Worm (Caenorhabditis elegans) whole organism, L1 larva: ENCODE results near the gene F55C5.10.

Experiments used
- C04F5.9 ChIP-seq: sonication (generic microtip); optimal IDR thresholded peaks from 2 replicates; lab custom pipeline; 2016; ENCODE audit warnings: missing genetic modification characterization, missing compliant biosample characterization
- C16A3.4 ChIP-seq: fragments of 150-350 bp; optimal IDR thresholded peaks from 2 replicates; lab custom pipeline; 2014; ENCODE audit warnings: missing biosample characterization, missing genetic modification characterization
- Y116A8C.19 ChIP-seq: sonication (generic microtip); optimal IDR thresholded peaks from 2 replicates; lab custom pipeline; 2016; ENCODE audit warnings: missing compliant biosample characterization, missing genetic modification characterization, borderline replicate concordance
- blmp-1 ChIP-seq: fragments of 150-350 bp; optimal IDR thresholded peaks from 2 replicates; lab custom pipeline; 2014; ENCODE audit warnings: missing biosample characterization, missing genetic modification characterization
- ceh-82 ChIP-seq, 3 experiments: fragments of 150-350 bp in 1 of 3; sonication (generic microtip) in 2 of 3; optimal IDR thresholded peaks; 2 replicates each; lab custom pipeline; 2014 to 2017; ENCODE audit warnings: missing biosample characterization in 3 of 3, missing genetic modification characterization in 3 of 3
- dpl-1 ChIP-seq, 3 experiments: fragments of 150-350 bp in 2 of 3; sonication (generic microtip) in 1 of 3; optimal IDR thresholded peaks; 2 replicates each; lab custom pipeline; 2014 to 2017; ENCODE audit warnings: missing biosample characterization in 3 of 3, missing genetic modification characterization in 3 of 3, missing genetic modification reagents in 3 of 3
- efl-1 ChIP-seq, 4 experiments: fragments of 150-350 bp; optimal IDR thresholded peaks in 3 of 4; peaks in 1 of 4; 1 replicate in 1 of 4; 2 replicates in 3 of 4; lab custom pipeline; 2014; ENCODE audit warnings: missing biosample characterization in 2 of 4, missing genetic modification characterization in 2 of 4, missing genetic modification reagents in 2 of 4
- elt-3 ChIP-seq, 6 experiments: fragments of 150-350 bp in 1 of 6; sonication (generic microtip); optimal IDR thresholded peaks; 2 replicates each; lab custom pipeline; 2017 to 2018; ENCODE audit warnings: missing biosample characterization in 6 of 6, missing genetic modification characterization in 6 of 6, inconsistent platforms in 1 of 6
- fkh-4 ChIP-seq: sonication (generic microtip); optimal IDR thresholded peaks from 2 replicates; lab custom pipeline; 2016; ENCODE audit warnings: missing compliant biosample characterization, missing genetic modification characterization, borderline replicate concordance
- lin-14 ChIP-seq: fragments of 200-800 bp; sonication (Bioruptor generic); optimal IDR thresholded peaks from 2 replicates; lab custom pipeline; 2018; ENCODE audit warnings: mild to moderate bottlenecking, missing genetic modification characterization, moderate library complexity, missing compliant biosample characterization
- lin-35 ChIP-seq, 2 experiments: fragments of 150-350 bp; optimal IDR thresholded peaks; 2 replicates each; lab custom pipeline; 2014; ENCODE audit warnings: missing biosample characterization in 2 of 2, missing genetic modification characterization in 2 of 2, missing genetic modification reagents in 2 of 2
- lsy-2 ChIP-seq, 2 experiments: fragments of 150-350 bp; optimal IDR thresholded peaks; 2 replicates each; lab custom pipeline; 2014; ENCODE audit warnings: missing biosample characterization in 2 of 2, missing genetic modification characterization in 2 of 2
- mep-1 ChIP-seq: fragments of 150-350 bp; optimal IDR thresholded peaks from 2 replicates; lab custom pipeline; 2014; ENCODE audit warnings: missing biosample characterization, missing genetic modification characterization
- nhr-19 ChIP-seq: fragments of 200-800 bp; sonication (Bioruptor generic); conservative IDR thresholded peaks from 2 replicates; pipeline ENCODE4 v1.3.6; 2022; ENCODE audit warnings: missing genetic modification characterization, missing compliant biosample characterization
- nhr-28 ChIP-seq: fragments of 150-350 bp; optimal IDR thresholded peaks from 2 replicates; lab custom pipeline; 2014; ENCODE audit warnings: missing biosample characterization, missing genetic modification characterization
- nhr-47 ChIP-seq: sonication (generic microtip); optimal IDR thresholded peaks from 2 replicates; lab custom pipeline; 2016; ENCODE audit warnings: mild to moderate bottlenecking, missing genetic modification characterization, moderate library complexity, missing compliant biosample characterization
- nhr-71 ChIP-seq: sonication (generic microtip); optimal IDR thresholded peaks from 2 replicates; lab custom pipeline; 2016; ENCODE audit warnings: mild to moderate bottlenecking, missing genetic modification characterization, moderate library complexity, missing compliant biosample characterization
- nhr-76 ChIP-seq: sonication (generic microtip); optimal IDR thresholded peaks from 2 replicates; lab custom pipeline; 2017; ENCODE audit warnings: missing biosample characterization, missing genetic modification characterization
- nhr-84 ChIP-seq: sonication (generic microtip); optimal IDR thresholded peaks from 2 replicates; lab custom pipeline; 2017; ENCODE audit warnings: missing biosample characterization, missing genetic modification characterization
- nhr-85 ChIP-seq: sonication (generic microtip); peaks from one replicate; lab custom pipeline; 2016; ENCODE audit warnings: missing genetic modification characterization, inconsistent platforms, missing compliant biosample characterization
- nhr-90 ChIP-seq: sonication (generic microtip); optimal IDR thresholded peaks from 2 replicates; lab custom pipeline; 2016; ENCODE audit warnings: mild to moderate bottlenecking, missing genetic modification characterization, missing compliant biosample characterization; ENCODE audit not compliant: poor library complexity
- pag-3 ChIP-seq: sonication (generic microtip); optimal IDR thresholded peaks from 2 replicates; lab custom pipeline; 2017; ENCODE audit warnings: missing genetic modification characterization, mild to moderate bottlenecking, missing compliant biosample characterization, antibody characterized with exemption, borderline replicate concordance; ENCODE audit not compliant: insufficient read depth
- pqm-1 ChIP-seq: sonication (generic microtip); optimal IDR thresholded peaks from 3 replicates; lab custom pipeline; 2017; ENCODE audit warnings: missing biosample characterization, missing genetic modification characterization
- rnt-1 ChIP-seq: sonication (generic microtip); optimal IDR thresholded peaks from 2 replicates; lab custom pipeline; 2016; ENCODE audit warnings: mild to moderate bottlenecking, missing genetic modification characterization, moderate library complexity, missing compliant biosample characterization
- skn-1 ChIP-seq: fragments of 150-350 bp; optimal IDR thresholded peaks from 2 replicates; lab custom pipeline; 2014; ENCODE audit warnings: missing biosample characterization, missing genetic modification characterization
- snu-23 ChIP-seq: sonication (generic microtip); optimal IDR thresholded peaks from 2 replicates; lab custom pipeline; 2016; ENCODE audit warnings: missing genetic modification characterization, missing compliant biosample characterization
- sox-4 ChIP-seq: sonication (generic microtip); optimal IDR thresholded peaks from 2 replicates; lab custom pipeline; 2016; ENCODE audit warnings: missing genetic modification characterization, missing compliant biosample characterization
- unc-62 ChIP-seq: fragments of 150-350 bp; optimal IDR thresholded peaks from 2 replicates; lab custom pipeline; 2014; ENCODE audit warnings: missing biosample characterization, missing genetic modification reagents, missing genetic modification characterization
- vab-15 ChIP-seq: sonication (generic microtip); optimal IDR thresholded peaks from 2 replicates; lab custom pipeline; 2017; ENCODE audit warnings: missing genotype, mild to moderate bottlenecking, missing genetic modification characterization, missing compliant biosample characterization

F55C5.10 gene

DNA sequence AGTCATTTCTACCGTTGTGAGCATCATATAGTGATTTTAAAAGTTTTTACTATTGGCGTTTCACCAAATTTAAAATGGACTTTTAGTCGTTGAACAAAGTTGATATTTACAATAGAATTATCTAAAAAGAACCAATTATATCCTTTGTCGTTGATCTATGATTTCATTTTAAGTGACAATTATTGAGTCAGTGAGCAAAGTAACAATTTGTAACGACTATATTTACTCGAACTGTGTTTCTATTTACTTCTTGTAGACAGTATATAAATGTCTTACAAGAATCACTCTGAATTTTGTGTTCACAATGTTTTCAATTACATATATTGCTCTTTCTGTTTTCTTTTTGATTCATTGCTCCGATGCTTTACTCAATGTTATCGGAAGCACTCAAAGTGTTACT, 42.2 kb upstream of the F55C5.10 start, which contains the start of gene ttr-22:
Gene ttr-22 (plus strand): TSS at position 301 of the 400 bp plus-strand sequence.
- no peak for TF ChIP-seq unc-62
- no peak for TF ChIP-seq nhr-90 (tag; lab: Kevin White, UChicago)
- TF ChIP-seq ceh-82 (tag; optimal IDR thresholded peaks at IDR 0.05; lab: Kevin White, UChicago): no peak

DNA sequence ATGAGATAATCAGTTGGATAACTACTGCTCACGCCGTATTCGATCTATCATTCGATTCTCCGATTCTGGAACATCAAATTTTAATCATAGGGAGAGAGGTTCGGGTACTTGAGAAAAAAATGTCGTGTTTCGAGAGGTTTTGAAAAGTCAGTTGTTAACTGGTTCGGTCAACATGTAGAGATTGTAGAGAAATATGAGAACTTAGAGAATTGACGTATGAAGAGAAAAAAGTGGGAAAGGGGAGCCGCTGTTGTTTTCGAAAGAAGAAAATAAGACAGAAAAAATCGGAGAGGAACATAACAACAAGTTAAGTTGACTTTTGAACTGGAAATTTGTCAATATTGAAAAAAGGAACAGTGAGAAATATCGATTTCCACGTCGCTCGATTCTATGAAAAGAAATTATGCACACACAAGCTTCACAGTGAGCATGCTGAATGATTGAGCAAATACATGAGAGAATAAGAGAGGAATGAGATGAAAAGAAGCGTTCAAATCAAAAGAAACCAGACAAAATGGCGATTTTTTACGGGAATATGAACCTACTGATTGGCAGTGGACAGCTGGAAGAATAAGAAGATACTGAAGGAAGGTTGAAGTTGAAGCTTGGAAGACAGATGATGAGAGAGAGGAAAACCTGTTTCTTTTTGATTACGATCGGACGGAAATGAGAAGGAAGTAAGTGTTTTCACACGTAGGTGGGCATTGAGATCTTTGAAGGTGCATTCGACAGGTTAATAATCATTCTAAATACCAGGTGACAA, 38.1 kb upstream of the F55C5.10 start, which contains the start of the genes T04H1.13, slfl-5 and rad-50:
Gene T04H1.13 (minus strand): TSS at position 51 of the 763 bp plus-strand sequence.
Gene slfl-5 (minus strand): TSS at position 65 of the 763 bp plus-strand sequence.
Gene rad-50 (plus strand): TSS at position 667 of the 763 bp plus-strand sequence.
- TF ChIP-seq dpl-1 (GFP tag; optimal IDR thresholded peaks at IDR 0.05; lab: Kevin White, UChicago): peak in 1 of 3 experiments; percentile 8
- TF ChIP-seq rnt-1: peak; percentile 10
- no peak for TF ChIP-seq nhr-47 (tag; lab: Kevin White, UChicago)
- TF ChIP-seq efl-1 (optimal IDR thresholded peaks at IDR 0.05; lab: Kevin White, UChicago): peak in 1 of 2 experiments; percentile 6
- peak in 1 of 2 experiments; percentile 30 for TF ChIP-seq efl-1 (GFP tag; optimal IDR thresholded peaks at IDR 0.05 in 1 of 2; lab: Kevin White, UChicago)
- peak in 1 of 2 experiments; percentile 18 for TF ChIP-seq lsy-2 (tag; optimal IDR thresholded peaks at IDR 0.05; lab: Kevin White, UChicago)
- TF ChIP-seq blmp-1 (tag; lab: Kevin White, UChicago): peak; percentile 38
- no peak for TF ChIP-seq vab-15 (tag; lab: Kevin White, UChicago)
- peak; percentile 36 for TF ChIP-seq nhr-71 (tag; lab: Kevin White, UChicago)
- peak; percentile 68 for TF ChIP-seq lin-14 (GFP tag; lab: Kevin White, UChicago)
- TF ChIP-seq pag-3: no peak

DNA sequence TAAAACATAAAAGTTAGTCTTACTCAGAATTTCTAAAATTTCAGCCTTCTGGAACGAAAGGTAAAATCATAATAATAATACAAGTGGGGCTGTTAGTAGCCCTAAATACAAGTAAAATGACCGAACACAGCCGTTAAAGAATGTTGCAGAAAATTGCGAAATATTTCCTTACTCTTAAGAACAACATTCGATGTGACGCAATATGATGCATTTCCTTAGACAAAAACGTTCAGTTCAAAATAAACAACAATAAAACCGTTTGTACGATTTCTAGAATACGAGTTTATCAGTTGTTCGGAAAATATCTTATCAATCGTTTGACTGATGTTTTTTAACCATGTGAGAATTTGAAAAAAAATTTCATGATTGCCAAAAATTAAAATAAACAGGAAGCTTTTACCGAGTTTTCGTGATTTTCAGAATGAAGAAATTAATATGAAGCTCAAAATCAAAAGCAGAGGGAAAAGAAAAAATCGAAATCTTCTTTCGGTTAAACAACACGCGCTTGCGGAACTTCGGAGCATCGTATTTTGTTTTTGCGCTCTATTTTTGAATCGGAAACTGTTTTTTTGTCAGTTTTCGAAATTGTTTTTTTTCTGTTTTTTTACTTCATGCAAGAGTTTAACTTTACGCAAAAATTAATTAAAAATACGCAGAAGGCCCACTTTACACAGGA, 37.4 kb upstream of the F55C5.10 start:
- TF ChIP-seq lin-14 (GFP tag; lab: Kevin White, UChicago) (no peak), nhr-84 (tag; lab: Kevin White, UChicago) (no peak), blmp-1 (tag; lab: Kevin White, UChicago) (peak; percentile 36), nhr-85 (tag; lab: Kevin White, UChicago) (peak; percentile 64), dpl-1 (GFP tag; optimal IDR thresholded peaks at IDR 0.05; lab: Kevin White, UChicago) (peak; percentile 45 to 81 (median 74)), skn-1 (tag; lab: Kevin White, UChicago) (peak; percentile 36), pqm-1 (tag; lab: Kevin White, UChicago) (no peak), nhr-76 (tag; lab: Kevin White, UChicago) (no peak), snu-23 (peak; percentile 37), nhr-28 (tag; lab: Kevin White, UChicago) (no peak), mep-1 (tag; lab: Kevin White, UChicago) (peak; percentile 25), lin-35 (GFP tag; optimal IDR thresholded peaks at IDR 0.05; lab: Kevin White, UChicago) (peak; percentile 55 to 86), nhr-19 (no peak), ceh-82 (tag; optimal IDR thresholded peaks at IDR 0.05; lab: Kevin White, UChicago) (no peak), rnt-1 (no peak), C16A3.4 (no peak), sox-4 (tag; lab: Kevin White, UChicago) (no peak), efl-1 (optimal IDR thresholded peaks at IDR 0.05; lab: Kevin White, UChicago) (peak; percentile 19 to 75), efl-1 (GFP tag; optimal IDR thresholded peaks at IDR 0.05 in 1 of 2; lab: Kevin White, UChicago) (peak; percentile 82 to 98), C04F5.9 (tag; lab: Kevin White, UChicago) (no peak), fkh-4 (no peak)

DNA sequence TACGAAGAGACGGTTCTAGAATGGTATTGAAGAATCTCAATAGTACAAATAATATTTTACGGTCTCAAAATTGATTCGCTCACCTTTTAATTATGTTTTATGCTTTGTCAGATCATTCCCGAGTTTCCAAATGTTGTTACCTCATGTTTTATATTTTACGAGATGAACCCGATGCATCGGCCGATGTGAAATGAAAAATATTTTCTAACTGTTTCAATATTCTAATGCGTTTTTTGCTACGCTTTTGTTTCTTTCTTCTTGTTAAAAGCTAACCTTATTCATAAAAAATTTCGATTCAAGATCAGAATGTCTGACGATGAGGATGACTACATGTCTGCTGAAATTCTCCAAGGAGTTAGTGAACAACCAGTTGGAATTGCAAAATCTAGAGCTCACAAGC, 32.2 kb upstream of the F55C5.10 start, which contains the start of gene T04H1.5:
Gene T04H1.5 (plus strand): TSS at position 301 of the 400 bp plus-strand sequence.
- TF ChIP-seq Y116A8C.19 (tag; lab: Kevin White, UChicago) (no peak), elt-3 (tag; optimal IDR thresholded peaks at IDR 0.05; lab: Kevin White, UChicago) (no peak), ceh-82 (tag; optimal IDR thresholded peaks at IDR 0.05; lab: Kevin White, UChicago) (no peak), pag-3 (no peak), fkh-4 (no peak)
